Fruit fly (Drosophila melanogaster) whole organism, adult: ENCODE measurements around the gene nSyb.

Experiments
- Clk ChIP-seq: fragments of 200-800 bp; sonication (Bioruptor generic); optimal IDR thresholded peaks from 2 replicates; lab custom pipeline; 2017; ENCODE audit warnings: missing biosample characterization, missing genetic modification characterization
- pad ChIP-seq: fragments of 200-800 bp; sonication (Bioruptor generic); optimal IDR thresholded peaks from 3 replicates; lab custom pipeline; 2017; ENCODE audit warnings: missing biosample characterization, missing genetic modification characterization, mild to moderate bottlenecking, moderate library complexity, missing genetic modification reagents
- toe ChIP-seq: fragments of 200-800 bp; sonication (Bioruptor generic); optimal IDR thresholded peaks from 2 replicates; lab custom pipeline; 2016; ENCODE audit warnings: missing biosample characterization, missing genetic modification characterization

DNA sequence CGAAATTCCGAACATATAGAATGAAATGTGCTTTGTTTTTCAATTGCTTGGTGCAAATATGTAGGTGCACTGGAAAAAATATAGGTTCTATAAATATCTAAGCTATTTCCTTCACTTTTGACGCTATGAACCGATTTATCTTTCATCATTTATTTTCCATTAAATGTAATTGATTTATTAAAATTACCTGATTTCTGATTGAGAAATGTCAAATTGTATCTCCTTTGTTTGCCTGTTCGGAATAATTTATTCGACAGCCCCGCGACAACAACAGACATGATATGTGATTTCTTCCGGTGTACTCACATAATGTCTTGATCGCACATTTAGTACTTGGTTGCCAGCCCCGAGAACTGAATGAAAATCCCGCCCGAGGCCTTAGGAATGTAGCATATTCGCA lies 27.9 kb downstream of the nSyb start:
- TF ChIP-seq toe (no peak), pad (GFP tag; lab: Kevin White, UChicago) (no peak), Clk (GFP tag; lab: Kevin White, UChicago) (no peak)
